Worm (Caenorhabditis elegans) whole organism, L2 larva: ENCODE results near the gene rig-6.

Experiments
- aly-2 ChIP-seq: fragments of 150-350 bp; optimal IDR thresholded peaks from 2 replicates; lab custom pipeline; 2014; ENCODE audit warnings: missing biosample characterization, missing genetic modification characterization
- mdl-1 ChIP-seq, 2 experiments: fragments of 150-350 bp in 1 of 2; sonication (generic microtip) in 1 of 2; optimal IDR thresholded peaks; 2 replicates each; lab custom pipeline; 2017; ENCODE audit warnings: missing biosample characterization in 2 of 2, missing genetic modification characterization in 2 of 2
- nhr-12 ChIP-seq: fragments of 150-350 bp; optimal IDR thresholded peaks from 2 replicates; lab custom pipeline; 2014; ENCODE audit warnings: missing biosample characterization, missing genetic modification characterization
- peb-1 ChIP-seq: fragments of 150-350 bp; optimal IDR thresholded peaks from 2 replicates; lab custom pipeline; 2014; ENCODE audit warnings: missing biosample characterization, missing genetic modification characterization
- snpc-4 ChIP-seq: fragments of 150-350 bp; optimal IDR thresholded peaks from 2 replicates; lab custom pipeline; 2014; ENCODE audit warnings: missing biosample characterization, missing genetic modification characterization
- unc-39 ChIP-seq: fragments of 150-350 bp; optimal IDR thresholded peaks from 2 replicates; lab custom pipeline; 2014; ENCODE audit warnings: missing biosample characterization, missing genetic modification characterization

- no peak for TF ChIP-seq unc-39 (tag; lab: Kevin White, UChicago)
- TF ChIP-seq peb-1: no peak
- TF ChIP-seq aly-2 (tag; lab: Kevin White, UChicago): no peak
- TF ChIP-seq snpc-4 (tag; lab: Kevin White, UChicago): no peak
- no peak for TF ChIP-seq mdl-1 (tag; optimal IDR thresholded peaks at IDR 0.05; lab: Kevin White, UChicago)
- TF ChIP-seq nhr-12: no peak
These were observed 35.0 kb downstream of the rig-6 start, which contains the start of gene F26G1.11 for ce11 chrII:4776933-4777332.
